Worm (Caenorhabditis elegans): ENCODE measurements around the gene F45H10.5.
A peak's percentile ranks its signal among the peaks of the same experiment; 100 is the strongest.

- TF ChIP-seq ceh-48 (tag; optimal IDR thresholded peaks at IDR 0.05) (no peak), ama-1 (optimal IDR thresholded peaks at IDR 0.05) (no peak), pros-1 (tag; optimal IDR thresholded peaks at IDR 0.05) (no peak), nhr-11 (tag; optimal IDR thresholded peaks at IDR 0.05) (no peak), hlh-15 (tag; optimal IDR thresholded peaks at IDR 0.05) (no peak), hlh-8 (tag; optimal IDR thresholded peaks at IDR 0.05) (no peak), T23F11.4 (GFP tag; optimal IDR thresholded peaks at IDR 0.05) (no peak), nfya-1 (tag; optimal IDR thresholded peaks at IDR 0.05) (peak; percentile 9), ceh-24 (tag; optimal IDR thresholded peaks at IDR 0.05) (no peak), unc-42 (tag; optimal IDR thresholded peaks at IDR 0.05) (peak; percentile 68), ceh-6 (GFP tag; optimal IDR thresholded peaks at IDR 0.05) (no peak), elt-2 (tag; optimal IDR thresholded peaks at IDR 0.05) (no peak), fkh-10 (GFP tag; optimal IDR thresholded peaks at IDR 0.05) (no peak)
These were observed 6.9 kb upstream of the F45H10.5 start for ce11 chrII:13494762-13495161.
